Worm (Caenorhabditis elegans): ENCODE data around the gene ncx-1.

Gene ncx-1

DNA sequence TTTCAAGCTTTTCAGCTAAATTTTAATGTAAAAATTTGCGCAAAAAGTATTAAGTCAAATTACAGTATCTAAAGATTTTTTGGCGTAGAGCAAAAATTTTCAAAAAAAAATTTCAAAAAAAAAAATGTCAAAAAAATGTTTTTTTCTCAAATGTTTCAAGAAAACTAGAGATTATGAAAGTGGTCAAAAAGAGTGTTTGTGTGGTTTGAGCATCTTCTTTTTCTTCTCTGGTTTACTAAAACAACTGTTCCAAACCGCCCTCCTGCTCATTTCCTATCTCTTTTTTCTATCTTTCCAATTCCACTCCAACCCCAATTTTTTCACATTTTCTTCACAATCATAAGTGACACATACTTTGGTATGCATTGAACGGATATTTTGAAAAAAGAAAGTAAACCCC, 21.8 kb upstream of the ncx-1 start, which contains the start of gene Y113G7A.12:
Gene Y113G7A.12, plus strand, starts transcription at position 301 of the 400 bp plus-strand sequence.
- TF ChIP-seq nhr-25 (tag; optimal IDR thresholded peaks at IDR 0.05) (no peak), R02D3.7 (tag; optimal IDR thresholded peaks at IDR 0.05) (no peak), mbf-1 (tag; optimal IDR thresholded peaks at IDR 0.05) (no peak), ama-1 (optimal IDR thresholded peaks at IDR 0.05) (no peak), nhr-77 (tag; optimal IDR thresholded peaks at IDR 0.05) (no peak), egl-27 (tag; optimal IDR thresholded peaks at IDR 0.05) (no peak), elt-1 (tag; optimal IDR thresholded peaks at IDR 0.05) (no peak), nhr-12 (tag; optimal IDR thresholded peaks at IDR 0.05) (no peak), skn-1 (tag; optimal IDR thresholded peaks at IDR 0.05) (no peak), ceh-82 (tag; optimal IDR thresholded peaks at IDR 0.05) (no peak), sem-4 (tag; optimal IDR thresholded peaks at IDR 0.05) (no peak), nhr-11 (tag; optimal IDR thresholded peaks at IDR 0.05) (no peak), nhr-129 (tag; optimal IDR thresholded peaks at IDR 0.05) (no peak), unc-55 (GFP tag; optimal IDR thresholded peaks at IDR 0.05) (no peak), unc-39 (tag; optimal IDR thresholded peaks at IDR 0.05) (no peak), lsy-2 (tag; optimal IDR thresholded peaks at IDR 0.05) (no peak), ztf-4 (tag; optimal IDR thresholded peaks at IDR 0.05) (no peak), ceh-16 (tag; optimal IDR thresholded peaks at IDR 0.05) (no peak), lin-39 (tag; optimal IDR thresholded peaks at IDR 0.05) (no peak)

DNA sequence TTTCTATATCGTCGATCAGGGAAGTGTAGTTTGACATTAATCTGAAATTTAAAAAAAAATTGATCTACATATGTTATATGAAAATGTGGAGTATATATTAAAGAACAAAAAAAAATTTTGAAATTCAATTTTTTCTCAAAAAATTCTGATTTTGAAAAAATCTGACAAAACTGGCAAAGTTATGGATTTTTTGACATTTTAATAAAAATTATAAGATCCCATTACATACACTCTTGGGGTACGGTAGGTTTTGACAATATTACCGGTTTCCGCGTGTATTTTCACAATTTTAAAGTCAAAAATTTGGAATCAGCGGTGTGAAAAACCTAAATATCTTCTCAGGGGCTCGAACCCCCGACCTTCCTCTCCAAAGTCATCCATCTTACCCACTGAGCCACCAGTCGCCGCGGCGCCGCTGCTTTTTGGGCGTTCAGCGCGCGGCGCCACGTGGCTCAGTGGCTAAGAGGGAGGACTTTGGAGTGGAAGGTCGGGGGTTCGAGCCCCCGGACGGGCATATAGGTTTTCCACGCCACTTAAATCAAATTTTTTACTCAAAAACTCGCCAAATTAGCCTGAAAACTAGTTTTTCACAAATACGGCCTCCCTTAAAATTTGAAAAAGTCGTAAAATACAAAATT, 18.1 kb upstream of the ncx-1 start, which contains the start of gene Y113G7A.14:
Gene Y113G7A.14, minus strand, starts transcription at position 51 of the 638 bp plus-strand sequence.
- TF ChIP-seq fos-1 (tag; optimal IDR thresholded peaks at IDR 0.05) (no peak), snpc-4 (tag; optimal IDR thresholded peaks at IDR 0.05) (no peak), sma-3 (GFP tag; optimal IDR thresholded peaks at IDR 0.05) (no peak), sma-9 (GFP tag; optimal IDR thresholded peaks at IDR 0.05) (no peak), sma-9 (tag; optimal IDR thresholded peaks at IDR 0.05) (no peak), nhr-21 (tag; optimal IDR thresholded peaks at IDR 0.05) (no peak), lsy-2 (tag; optimal IDR thresholded peaks at IDR 0.05) (no peak), ceh-16 (tag; optimal IDR thresholded peaks at IDR 0.05) (no peak), sem-4 (tag; optimal IDR thresholded peaks at IDR 0.05) (no peak), nhr-12 (tag; optimal IDR thresholded peaks at IDR 0.05) (no peak), aly-2 (tag; optimal IDR thresholded peaks at IDR 0.05) (no peak)

DNA sequence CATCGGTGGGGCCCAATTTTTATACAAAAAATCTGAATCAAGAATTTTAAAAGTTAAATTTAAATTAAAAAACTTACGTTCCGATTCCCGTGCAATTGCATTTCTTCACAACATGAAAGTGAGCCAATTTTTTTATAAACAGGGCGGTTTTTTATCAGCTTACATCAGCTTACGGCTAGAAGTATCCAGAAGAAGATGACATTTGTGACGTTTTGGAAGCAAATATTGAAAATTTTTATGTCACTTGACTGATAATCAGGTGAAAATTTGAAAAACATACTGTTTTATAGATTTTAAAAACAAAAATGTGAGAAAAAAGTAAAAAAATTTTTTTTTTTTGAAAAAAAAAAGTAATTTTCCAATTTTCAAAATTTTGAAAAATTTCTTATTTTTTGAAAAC, 14.8 kb upstream of the ncx-1 start, which contains the start of gene Y113G7A.22:
Gene Y113G7A.22, minus strand, starts transcription at position 101 of the 400 bp plus-strand sequence.
- no peak for TF ChIP-seq nhr-237 (tag; optimal IDR thresholded peaks at IDR 0.05)
- TF ChIP-seq R02D3.7 (tag; optimal IDR thresholded peaks at IDR 0.05) = no peak
- TF ChIP-seq mab-5 (tag; optimal IDR thresholded peaks at IDR 0.05) = no peak
- TF ChIP-seq ztf-11 (tag; optimal IDR thresholded peaks at IDR 0.05) = no peak
- no peak for TF ChIP-seq peb-1 (tag; optimal IDR thresholded peaks at IDR 0.05)
- no peak for TF ChIP-seq skn-1 (tag; optimal IDR thresholded peaks at IDR 0.05)

ce11 chrV:20134797-20135196, 14.3 kb upstream of the ncx-1 start:
- no peak for TF ChIP-seq F13H6.1 (tag; optimal IDR thresholded peaks at IDR 0.05)
- no peak for TF ChIP-seq nhr-12 (tag; optimal IDR thresholded peaks at IDR 0.05)
- no peak for TF ChIP-seq egl-27 (tag; optimal IDR thresholded peaks at IDR 0.05)
- no peak for TF ChIP-seq mbf-1 (tag; optimal IDR thresholded peaks at IDR 0.05)
- no peak for TF ChIP-seq ama-1 (optimal IDR thresholded peaks at IDR 0.05)
- no peak for TF ChIP-seq nhr-21 (tag; optimal IDR thresholded peaks at IDR 0.05)
- TF ChIP-seq nhr-77 (tag; optimal IDR thresholded peaks at IDR 0.05) = no peak
- TF ChIP-seq crh-2 (tag; optimal IDR thresholded peaks at IDR 0.05) = no peak
- TF ChIP-seq nhr-11 (tag; optimal IDR thresholded peaks at IDR 0.05) = no peak
- no peak for TF ChIP-seq sma-3 (GFP tag; optimal IDR thresholded peaks at IDR 0.05)
- no peak for TF ChIP-seq elt-1 (tag; optimal IDR thresholded peaks at IDR 0.05)
- no peak for TF ChIP-seq dmd-4 (tag; optimal IDR thresholded peaks at IDR 0.05)
- no peak for TF ChIP-seq sem-4 (tag; optimal IDR thresholded peaks at IDR 0.05)

- TF ChIP-seq nhr-25 (tag; optimal IDR thresholded peaks at IDR 0.05) = no peak
- no peak for TF ChIP-seq snpc-4 (tag; optimal IDR thresholded peaks at IDR 0.05)
- TF ChIP-seq nhr-21 (tag; optimal IDR thresholded peaks at IDR 0.05) = no peak
- no peak for TF ChIP-seq sma-9 (GFP tag; optimal IDR thresholded peaks at IDR 0.05)
- TF ChIP-seq sma-9 (tag; optimal IDR thresholded peaks at IDR 0.05) = no peak
- TF ChIP-seq aly-2 (tag; optimal IDR thresholded peaks at IDR 0.05) = no peak
- no peak for TF ChIP-seq ztf-4 (tag; optimal IDR thresholded peaks at IDR 0.05)
- no peak for TF ChIP-seq unc-62 (GFP tag; optimal IDR thresholded peaks at IDR 0.05)
Observed at ce11 chrV:20133163-20133562, 12.7 kb upstream of the ncx-1 start, which contains the start of gene ssu-1. Gene ssu-1, minus strand, starts transcription at chrV:20133263.
